Fruit fly (Drosophila melanogaster) whole organism, pupa: Measurements from ENCODE around the gene cact.

Experiments
- CG12605 ChIP-seq: fragments of 200-800 bp; sonication (Bioruptor generic); IDR thresholded peaks from 2 replicates; pipeline ENCODE4 v1.3.6; 2022; ENCODE audit warnings: missing biosample characterization, missing genetic modification characterization
- CG17806 ChIP-seq: fragments of 200-800 bp; sonication (Bioruptor generic); optimal IDR thresholded peaks from 2 replicates; lab custom pipeline; 2018; ENCODE audit warnings: missing biosample characterization, mild to moderate bottlenecking, missing genetic modification characterization, moderate library complexity
- CG34367 ChIP-seq: fragments of 200-800 bp; sonication (Bioruptor generic); optimal IDR thresholded peaks from 2 replicates; lab custom pipeline; 2018; ENCODE audit warnings: missing biosample characterization, mild to moderate bottlenecking, missing genetic modification characterization
- CG4496 ChIP-seq: fragments of 200-800 bp; sonication (Bioruptor generic); IDR thresholded peaks from 3 replicates; pipeline ENCODE4 v1.3.6; 2022; ENCODE audit warnings: missing biosample characterization, missing genetic modification characterization
- CG8159 ChIP-seq: fragments of 200-800 bp; sonication (Bioruptor generic); optimal IDR thresholded peaks from 3 replicates; lab custom pipeline; 2018; ENCODE audit warnings: missing biosample characterization, mild to moderate bottlenecking, missing genetic modification characterization, moderate library complexity
- CG8301 ChIP-seq: fragments of 200-800 bp; sonication (Bioruptor generic); optimal IDR thresholded peaks from 2 replicates; lab custom pipeline; 2018; ENCODE audit warnings: missing biosample characterization, mild to moderate bottlenecking, missing genetic modification characterization
- D1 ChIP-seq: fragments of 200-800 bp; sonication (Bioruptor generic); optimal IDR thresholded peaks from 2 replicates; lab custom pipeline; 2018; ENCODE audit warnings: missing biosample characterization, mild to moderate bottlenecking, missing genetic modification characterization, moderate library complexity
- EcR ChIP-seq: fragments of 200-800 bp; sonication (Bioruptor generic); optimal IDR thresholded peaks from 3 replicates; lab custom pipeline; 2019; ENCODE audit warnings: missing biosample characterization, missing genetic modification characterization, mild to moderate bottlenecking, moderate library complexity, missing genetic modification reagents
- Pif1A ChIP-seq: fragments of 200-800 bp; sonication (Bioruptor generic); optimal IDR thresholded peaks from 3 replicates; lab custom pipeline; 2016; ENCODE audit warnings: missing biosample characterization, missing genetic modification characterization
- rn ChIP-seq: fragments of 200-800 bp; sonication (Bioruptor generic); IDR thresholded peaks from 2 replicates; pipeline ENCODE4 v1.3.6; 2022; ENCODE audit warnings: missing biosample characterization, missing genetic modification characterization

dm6 chr2L:16286360-16287005, 39.5 kb downstream of the cact start:
- peak; percentile 80 for TF ChIP-seq CG8159 (tag; lab: Kevin White, UChicago)
- no peak for TF ChIP-seq CG4496 (GFP tag; lab: Robert Waterston, UW)
- TF ChIP-seq CG12605 (GFP tag; lab: Robert Waterston, UW): no peak
- peak; percentile 83 for TF ChIP-seq Pif1A (GFP tag; lab: Kevin White, UChicago)
- TF ChIP-seq CG17806: peak; percentile 75
- no peak for TF ChIP-seq D1
- peak; percentile 57 for TF ChIP-seq EcR (GFP tag; lab: Kevin White, UChicago)
- no peak for TF ChIP-seq rn (GFP tag; lab: Robert Waterston, UW)
- TF ChIP-seq CG34367 (tag; lab: Kevin White, UChicago): peak; percentile 60
- peak; percentile 79 for TF ChIP-seq CG8301
